Worm (Caenorhabditis elegans): ENCODE data around the gene K10C2.7.
A peak's percentile ranks its signal among the peaks of the same experiment; 100 is the strongest.

Gene K10C2.7

DNA sequence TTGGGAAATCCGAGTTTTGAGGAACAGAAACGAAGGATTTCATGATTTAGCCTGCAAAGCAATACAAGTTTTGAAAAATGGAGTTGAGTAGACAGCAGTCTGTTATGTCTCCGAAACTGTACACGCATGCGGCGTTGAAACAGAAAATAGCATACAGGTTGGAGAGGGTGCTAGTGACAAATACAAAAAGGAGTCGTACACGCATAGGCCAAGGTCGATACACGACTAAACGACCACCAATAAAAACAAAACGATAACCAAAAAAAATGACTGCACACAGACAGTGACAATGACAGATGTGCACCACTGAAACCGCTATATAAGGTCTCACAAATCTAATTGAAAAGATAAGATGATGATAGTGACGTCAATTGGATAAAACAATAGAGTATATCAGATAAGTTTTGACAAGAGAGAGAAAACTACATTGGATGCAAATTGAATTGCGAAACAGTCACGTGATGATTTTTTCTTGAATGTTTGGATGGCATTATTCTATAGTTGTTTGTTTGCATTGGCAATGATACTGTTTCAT lies 5.7 kb upstream of the K10C2.7 start, which contains the start of gene fah-1:
TSS of gene fah-1 (minus strand) at position 51 of the 535 bp plus-strand sequence.
- peak; percentile 32 for TF ChIP-seq F13H6.1 (tag; optimal IDR thresholded peaks at IDR 0.05)
- TF ChIP-seq snpc-4 (tag; optimal IDR thresholded peaks at IDR 0.05), result no peak
- TF ChIP-seq nhr-12 (tag; optimal IDR thresholded peaks at IDR 0.05), result no peak
- no peak for TF ChIP-seq lin-39 (tag; optimal IDR thresholded peaks at IDR 0.05)
- peak; percentile 33 for TF ChIP-seq nhr-6 (tag; optimal IDR thresholded peaks at IDR 0.05)
- TF ChIP-seq unc-55 (GFP tag; optimal IDR thresholded peaks at IDR 0.05), result no peak
- no peak for TF ChIP-seq alr-1 (tag; optimal IDR thresholded peaks at IDR 0.05)
- TF ChIP-seq mbf-1 (tag; optimal IDR thresholded peaks at IDR 0.05), result no peak
- no peak for TF ChIP-seq mab-5 (tag; optimal IDR thresholded peaks at IDR 0.05)
- no peak for TF ChIP-seq peb-1 (tag; optimal IDR thresholded peaks at IDR 0.05)
- TF ChIP-seq ceh-82 (tag; optimal IDR thresholded peaks at IDR 0.05), result no peak
- no peak for TF ChIP-seq nhr-23 (tag; optimal IDR thresholded peaks at IDR 0.05)
- TF ChIP-seq crh-2 (tag; optimal IDR thresholded peaks at IDR 0.05), result peak; percentile 51
- no peak for TF ChIP-seq nhr-77 (tag; optimal IDR thresholded peaks at IDR 0.05)
- TF ChIP-seq ama-1 (optimal IDR thresholded peaks at IDR 0.05), result no peak
- TF ChIP-seq R02D3.7 (tag; optimal IDR thresholded peaks at IDR 0.05), result no peak
- peak; percentile 54 for TF ChIP-seq Y55F3AM.14 (GFP tag; optimal IDR thresholded peaks at IDR 0.05)
- peak; percentile 43 for TF ChIP-seq fos-1 (tag; optimal IDR thresholded peaks at IDR 0.05)
- no peak for TF ChIP-seq ztf-11 (tag; optimal IDR thresholded peaks at IDR 0.05)
- no peak for TF ChIP-seq ZK546.5 (tag; optimal IDR thresholded peaks at IDR 0.05)
- no peak for TF ChIP-seq lin-11 (tag; optimal IDR thresholded peaks at IDR 0.05)
- no peak for TF ChIP-seq lsy-2 (tag; optimal IDR thresholded peaks at IDR 0.05)
- no peak for TF ChIP-seq nhr-11 (tag; optimal IDR thresholded peaks at IDR 0.05)
- no peak for TF ChIP-seq sem-4 (tag; optimal IDR thresholded peaks at IDR 0.05)
- no peak for TF ChIP-seq unc-39 (tag; optimal IDR thresholded peaks at IDR 0.05)
- TF ChIP-seq nhr-10 (tag; optimal IDR thresholded peaks at IDR 0.05), result no peak
- peak; percentile 34 for TF ChIP-seq blmp-1 (tag; optimal IDR thresholded peaks at IDR 0.05; ENCODE audit: insufficient read depth)
- TF ChIP-seq unc-62 (GFP tag; optimal IDR thresholded peaks at IDR 0.05), result no peak
- no peak for TF ChIP-seq nhr-237 (tag; optimal IDR thresholded peaks at IDR 0.05)
- no peak for TF ChIP-seq lin-13 (GFP tag; optimal IDR thresholded peaks at IDR 0.05)
- no peak for TF ChIP-seq skn-1 (tag; optimal IDR thresholded peaks at IDR 0.05)
- peak; percentile 60 for TF ChIP-seq nhr-129 (tag; optimal IDR thresholded peaks at IDR 0.05)
- no peak for TF ChIP-seq C34F6.9 (tag; optimal IDR thresholded peaks at IDR 0.05)
- TF ChIP-seq ztf-4 (tag; optimal IDR thresholded peaks at IDR 0.05), result peak; percentile 38
- TF ChIP-seq ceh-16 (tag; optimal IDR thresholded peaks at IDR 0.05), result no peak
- no peak for TF ChIP-seq dmd-4 (tag; optimal IDR thresholded peaks at IDR 0.05)
- peak; percentile 58 for TF ChIP-seq nhr-21 (tag; optimal IDR thresholded peaks at IDR 0.05)
- TF ChIP-seq ztf-1 (GFP tag; conservative IDR thresholded peaks at IDR 0.05), result no peak
- TF ChIP-seq gmeb-1 (tag; optimal IDR thresholded peaks at IDR 0.05), result peak; percentile 51
- peak in 1 of 2 experiments; percentile 33 for TF ChIP-seq mdl-1 (tag; optimal IDR thresholded peaks at IDR 0.05)
- no peak for TF ChIP-seq elt-3 (tag; optimal IDR thresholded peaks at IDR 0.05)
- TF ChIP-seq aly-2 (tag; optimal IDR thresholded peaks at IDR 0.05), result no peak
- TF ChIP-seq egl-27 (tag; optimal IDR thresholded peaks at IDR 0.05), result peak; percentile 56
- peak; percentile 89 for TF ChIP-seq sma-3 (GFP tag; optimal IDR thresholded peaks at IDR 0.05)
- TF ChIP-seq zag-1 (tag; optimal IDR thresholded peaks at IDR 0.05), result no peak
- TF ChIP-seq nhr-25 (tag; optimal IDR thresholded peaks at IDR 0.05), result peak; percentile 75
- no peak for TF ChIP-seq elt-1 (tag; optimal IDR thresholded peaks at IDR 0.05)
- TF ChIP-seq sma-9 (GFP tag; optimal IDR thresholded peaks at IDR 0.05), result peak; percentile 86
- no peak for TF ChIP-seq sma-9 (tag; optimal IDR thresholded peaks at IDR 0.05)
